Worm (Caenorhabditis elegans) whole organism, L2 larva: ENCODE data around the gene gst-34.
A peak's percentile ranks its signal among the peaks of the same experiment; 100 is the strongest.

Experiments used
- C34F6.9 ChIP-seq: fragments of 150-350 bp; optimal IDR thresholded peaks from 2 replicates; lab custom pipeline; 2014; ENCODE audit warnings: missing biosample characterization, missing genetic modification characterization
- F13H6.1 ChIP-seq: sonication (generic microtip); optimal IDR thresholded peaks from 2 replicates; lab custom pipeline; 2016; ENCODE audit warnings: missing genetic modification characterization, missing compliant biosample characterization
- R02D3.7 ChIP-seq: fragments of 150-350 bp; optimal IDR thresholded peaks from 2 replicates; lab custom pipeline; 2014; ENCODE audit warnings: missing biosample characterization, missing genetic modification characterization
- Y55F3AM.14 ChIP-seq: fragments of 200-800 bp; sonication (Bioruptor generic); optimal IDR thresholded peaks from 2 replicates; lab custom pipeline; 2018; ENCODE audit warnings: mild to moderate bottlenecking, missing genetic modification characterization, missing compliant biosample characterization
- ZK546.5 ChIP-seq: sonication (generic microtip); optimal IDR thresholded peaks from 2 replicates; lab custom pipeline; 2017; ENCODE audit warnings: missing biosample characterization, missing genetic modification characterization
- alr-1 ChIP-seq: fragments of 150-350 bp; optimal IDR thresholded peaks from 2 replicates; lab custom pipeline; 2014; ENCODE audit warnings: missing biosample characterization, missing genetic modification characterization
- aly-2 ChIP-seq: fragments of 150-350 bp; optimal IDR thresholded peaks from 2 replicates; lab custom pipeline; 2014; ENCODE audit warnings: missing biosample characterization, missing genetic modification characterization
- ama-1 ChIP-seq: fragments of 150-350 bp; optimal IDR thresholded peaks from 2 replicates; lab custom pipeline; 2018; ENCODE audit warnings: inconsistent platforms
- blmp-1 ChIP-seq: sonication (generic microtip); optimal IDR thresholded peaks from 2 replicates; lab custom pipeline; 2017; ENCODE audit warnings: missing genetic modification characterization, mild to moderate bottlenecking, missing compliant biosample characterization, antibody characterized with exemption, moderate library complexity; ENCODE audit not compliant: insufficient read depth
- ceh-16 ChIP-seq: fragments of 150-350 bp; optimal IDR thresholded peaks from 2 replicates; lab custom pipeline; 2014; ENCODE audit warnings: missing biosample characterization, missing genetic modification characterization
- ceh-82 ChIP-seq: fragments of 150-350 bp; optimal IDR thresholded peaks from 2 replicates; lab custom pipeline; 2014; ENCODE audit warnings: missing biosample characterization, missing genetic modification characterization
- crh-2 ChIP-seq: sonication (generic microtip); optimal IDR thresholded peaks from 2 replicates; lab custom pipeline; 2017; ENCODE audit warnings: missing biosample characterization, missing genetic modification characterization
- dmd-4 ChIP-seq: sonication (generic microtip); optimal IDR thresholded peaks from 2 replicates; lab custom pipeline; 2017; ENCODE audit warnings: missing biosample characterization, missing genetic modification characterization
- egl-27 ChIP-seq: sonication (generic microtip); optimal IDR thresholded peaks from 3 replicates; lab custom pipeline; 2017; ENCODE audit warnings: missing biosample characterization, missing genetic modification reagents, missing genetic modification characterization
- elt-1 ChIP-seq: fragments of 150-350 bp; optimal IDR thresholded peaks from 2 replicates; lab custom pipeline; 2014; ENCODE audit warnings: missing biosample characterization, missing genetic modification characterization
- fos-1 ChIP-seq: fragments of 150-350 bp; optimal IDR thresholded peaks from 2 replicates; lab custom pipeline; 2014; ENCODE audit warnings: missing biosample characterization, missing genetic modification characterization
- gmeb-1 ChIP-seq: fragments of 150-350 bp; optimal IDR thresholded peaks from 2 replicates; lab custom pipeline; 2014; ENCODE audit warnings: missing biosample characterization, missing genetic modification characterization
- lin-11 ChIP-seq: fragments of 150-350 bp; sonication (generic microtip); optimal IDR thresholded peaks from 2 replicates; lab custom pipeline; 2014; ENCODE audit warnings: missing biosample characterization, missing genetic modification characterization, inconsistent platforms, mixed read lengths
- lin-13 ChIP-seq: fragments of 150-350 bp; optimal IDR thresholded peaks from 2 replicates; lab custom pipeline; 2014; ENCODE audit warnings: missing biosample characterization, missing genetic modification reagents, missing genetic modification characterization
- lin-39 ChIP-seq: fragments of 150-350 bp; optimal IDR thresholded peaks from 2 replicates; lab custom pipeline; 2014; ENCODE audit warnings: missing biosample characterization, missing genetic modification reagents, missing genetic modification characterization
- lsy-2 ChIP-seq, 2 experiments: fragments of 150-350 bp in 1 of 2; sonication (generic microtip) in 1 of 2; optimal IDR thresholded peaks; 2 replicates each; lab custom pipeline; 2014 to 2017; ENCODE audit warnings: missing biosample characterization in 2 of 2, missing genetic modification characterization in 2 of 2
- mab-5 ChIP-seq: fragments of 150-350 bp; optimal IDR thresholded peaks from 2 replicates; lab custom pipeline; 2014; ENCODE audit warnings: missing biosample characterization, missing genetic modification characterization
- mbf-1 ChIP-seq: sonication (generic microtip); optimal IDR thresholded peaks from 2 replicates; lab custom pipeline; 2017; ENCODE audit warnings: missing biosample characterization, missing genetic modification characterization
- mdl-1 ChIP-seq, 2 experiments: fragments of 150-350 bp in 1 of 2; sonication (generic microtip) in 1 of 2; optimal IDR thresholded peaks; 2 replicates each; lab custom pipeline; 2017; ENCODE audit warnings: missing biosample characterization in 2 of 2, missing genetic modification characterization in 2 of 2
- nhr-11 ChIP-seq: fragments of 150-350 bp; optimal IDR thresholded peaks from 2 replicates; lab custom pipeline; 2014; ENCODE audit warnings: missing biosample characterization, missing genetic modification characterization
- nhr-129 ChIP-seq: fragments of 150-350 bp; optimal IDR thresholded peaks from 2 replicates; lab custom pipeline; 2014; ENCODE audit warnings: missing biosample characterization, missing genetic modification characterization
- nhr-21 ChIP-seq: fragments of 150-350 bp; optimal IDR thresholded peaks from 2 replicates; lab custom pipeline; 2014; ENCODE audit warnings: missing biosample characterization, missing genetic modification characterization
- nhr-23 ChIP-seq: fragments of 150-350 bp; optimal IDR thresholded peaks from 2 replicates; lab custom pipeline; 2014; ENCODE audit warnings: missing biosample characterization, missing genetic modification reagents, missing genetic modification characterization
- nhr-237 ChIP-seq: fragments of 150-350 bp; optimal IDR thresholded peaks from 2 replicates; lab custom pipeline; 2014; ENCODE audit warnings: missing biosample characterization, missing genetic modification characterization
- nhr-25 ChIP-seq: fragments of 150-350 bp; sonication (generic microtip); optimal IDR thresholded peaks from 3 replicates; lab custom pipeline; 2014; ENCODE audit warnings: missing biosample characterization, missing genetic modification characterization
- nhr-6 ChIP-seq: fragments of 150-350 bp; optimal IDR thresholded peaks from 2 replicates; lab custom pipeline; 2014; ENCODE audit warnings: missing biosample characterization, missing genetic modification characterization
- nhr-77 ChIP-seq: fragments of 150-350 bp; optimal IDR thresholded peaks from 2 replicates; lab custom pipeline; 2014; ENCODE audit warnings: missing biosample characterization, missing genetic modification characterization
- peb-1 ChIP-seq: fragments of 150-350 bp; optimal IDR thresholded peaks from 2 replicates; lab custom pipeline; 2014; ENCODE audit warnings: missing biosample characterization, missing genetic modification characterization
- sma-3 ChIP-seq: sonication (generic microtip); optimal IDR thresholded peaks from 2 replicates; lab custom pipeline; 2016; ENCODE audit warnings: missing genetic modification reagents, missing genetic modification characterization, missing compliant biosample characterization
- sma-9 ChIP-seq, 2 experiments: fragments of 150-350 bp in 1 of 2; sonication (generic microtip) in 1 of 2; optimal IDR thresholded peaks; 2 replicates each; lab custom pipeline; 2014 to 2016; ENCODE audit warnings: missing genetic modification characterization in 2 of 2, mild to moderate bottlenecking in 1 of 2, missing biosample characterization in 1 of 2, missing compliant biosample characterization in 1 of 2, missing genetic modification reagents in 1 of 2, moderate library complexity in 1 of 2
- snpc-4 ChIP-seq: fragments of 150-350 bp; optimal IDR thresholded peaks from 2 replicates; lab custom pipeline; 2014; ENCODE audit warnings: missing biosample characterization, missing genetic modification characterization
- unc-39 ChIP-seq: fragments of 150-350 bp; optimal IDR thresholded peaks from 2 replicates; lab custom pipeline; 2014; ENCODE audit warnings: missing biosample characterization, missing genetic modification characterization
- unc-55 ChIP-seq: fragments of 150-350 bp; sonication (generic microtip); optimal IDR thresholded peaks from 3 replicates; lab custom pipeline; 2014; ENCODE audit warnings: missing biosample characterization, missing genetic modification reagents, missing genetic modification characterization
- unc-62 ChIP-seq: fragments of 150-350 bp; optimal IDR thresholded peaks from 2 replicates; lab custom pipeline; 2014; ENCODE audit warnings: missing biosample characterization, missing genetic modification reagents, missing genetic modification characterization
- zag-1 ChIP-seq: fragments of 150-350 bp; optimal IDR thresholded peaks from 2 replicates; lab custom pipeline; 2014; ENCODE audit warnings: missing biosample characterization, missing genetic modification characterization
- ztf-1 ChIP-seq: fragments of 200-800 bp; sonication (Bioruptor generic); conservative IDR thresholded peaks from 2 replicates; pipeline ENCODE4 v1.3.6; 2022; ENCODE audit warnings: missing genetic modification characterization, missing compliant biosample characterization
- ztf-11 ChIP-seq: sonication (generic microtip); optimal IDR thresholded peaks from 2 replicates; lab custom pipeline; 2017; ENCODE audit warnings: missing biosample characterization, missing genetic modification characterization
- ztf-4 ChIP-seq: fragments of 150-350 bp; optimal IDR thresholded peaks from 2 replicates; lab custom pipeline; 2014; ENCODE audit warnings: missing biosample characterization, missing genetic modification characterization

gst-34 gene

DNA sequence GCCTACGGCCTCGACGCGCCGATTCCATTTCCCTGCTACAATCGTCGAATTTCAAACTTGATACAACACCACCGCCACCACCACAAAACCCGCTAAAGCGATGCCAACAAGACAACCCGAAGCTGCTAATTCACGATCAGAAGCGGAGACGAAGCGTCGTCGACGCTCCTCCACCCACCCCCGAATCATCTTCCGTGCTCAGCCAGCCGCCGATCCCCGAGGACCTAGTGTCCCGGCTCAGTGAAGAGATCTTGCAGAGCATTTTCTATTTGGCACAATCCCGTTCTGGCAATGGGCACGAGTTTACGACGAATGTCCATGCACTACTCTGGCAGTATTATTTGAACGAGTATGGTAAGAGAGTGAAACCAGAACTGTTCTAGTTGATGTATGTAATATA is 35.6 kb upstream of the gst-34 start:
- TF ChIP-seq lin-39 (tag; lab: Kevin White, UChicago), result no peak
- TF ChIP-seq elt-1 (tag; lab: Kevin White, UChicago), result no peak
- no peak for TF ChIP-seq unc-55
- no peak for TF ChIP-seq R02D3.7 (tag; lab: Kevin White, UChicago)
- TF ChIP-seq egl-27, result no peak
- TF ChIP-seq nhr-237 (tag; lab: Kevin White, UChicago), result no peak
- no peak for TF ChIP-seq ztf-4
- TF ChIP-seq dmd-4 (tag; lab: Kevin White, UChicago), result no peak
- TF ChIP-seq aly-2 (tag; lab: Kevin White, UChicago), result no peak
- TF ChIP-seq mbf-1 (tag; lab: Kevin White, UChicago), result no peak
- TF ChIP-seq unc-62 (GFP tag; lab: Kevin White, UChicago), result no peak
- no peak for TF ChIP-seq nhr-23 (tag; lab: Kevin White, UChicago)
- no peak for TF ChIP-seq gmeb-1 (tag; lab: Kevin White, UChicago)
- no peak for TF ChIP-seq zag-1 (tag; lab: Kevin White, UChicago)
- no peak for TF ChIP-seq snpc-4 (tag; lab: Kevin White, UChicago)
- TF ChIP-seq nhr-11 (tag; lab: Kevin White, UChicago), result no peak
- TF ChIP-seq unc-39 (tag; lab: Kevin White, UChicago), result no peak
- TF ChIP-seq, all 48 proteins: peak for 0

DNA sequence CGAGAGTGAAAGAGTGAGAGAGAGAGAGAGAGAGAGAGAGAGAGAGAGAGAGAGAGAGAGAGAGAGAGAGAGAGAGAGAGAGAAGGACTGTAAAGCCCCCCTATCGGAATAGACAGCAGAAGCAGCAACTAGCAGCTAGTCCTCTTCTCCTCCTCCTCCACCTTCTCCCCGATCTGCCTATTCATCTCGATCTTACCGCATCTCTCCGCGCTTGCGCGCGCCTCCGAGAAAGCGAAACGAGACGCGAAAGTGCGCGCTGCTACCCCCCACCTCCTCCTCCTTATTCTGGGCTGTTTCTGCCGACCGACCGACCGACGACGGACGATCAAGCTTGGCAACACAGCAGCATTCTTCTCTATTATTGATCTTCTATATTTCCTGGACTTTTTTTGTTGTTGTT is 34.9 kb upstream of the gst-34 start:
- TF ChIP-seq blmp-1 (tag; lab: Kevin White, UChicago), result peak; percentile 11
- no peak for TF ChIP-seq ZK546.5 (tag; lab: Kevin White, UChicago)
- TF ChIP-seq, all 48 proteins: peak for 1

ce11 chrII:15213732-15214131 is 30.7 kb upstream of the gst-34 start:
- TF ChIP-seq F13H6.1 (tag; lab: Kevin White, UChicago), result peak; percentile 46
- no peak for TF ChIP-seq R02D3.7 (tag; lab: Kevin White, UChicago)
- no peak for TF ChIP-seq nhr-6 (tag; lab: Kevin White, UChicago)
- TF ChIP-seq mab-5 (tag; lab: Kevin White, UChicago), result no peak
- TF ChIP-seq C34F6.9, result no peak
- no peak for TF ChIP-seq mbf-1 (tag; lab: Kevin White, UChicago)
- TF ChIP-seq fos-1, result no peak
- TF ChIP-seq ZK546.5 (tag; lab: Kevin White, UChicago), result no peak
- no peak for TF ChIP-seq lsy-2 (tag; optimal IDR thresholded peaks at IDR 0.05; lab: Kevin White, UChicago)
- TF ChIP-seq ztf-4, result no peak
- no peak for TF ChIP-seq nhr-21
- TF ChIP-seq Y55F3AM.14 (GFP tag; lab: Kevin White, UChicago), result no peak
- TF ChIP-seq snpc-4 (tag; lab: Kevin White, UChicago), result no peak
- TF ChIP-seq ama-1 (lab: Kevin White, UChicago), result no peak
- TF ChIP-seq lin-39 (tag; lab: Kevin White, UChicago), result no peak
- no peak for TF ChIP-seq lin-11 (tag; lab: Kevin White, UChicago)
- TF ChIP-seq crh-2 (tag; lab: Kevin White, UChicago), result no peak
- peak; percentile 37 for TF ChIP-seq nhr-25 (tag; lab: Kevin White, UChicago)
- TF ChIP-seq blmp-1 (tag; lab: Kevin White, UChicago), result peak; percentile 16
- TF ChIP-seq ztf-1 (GFP tag; lab: Robert Waterston, UW), result no peak
- no peak for TF ChIP-seq sma-3 (GFP tag; lab: Kevin White, UChicago)
- TF ChIP-seq peb-1, result no peak
- TF ChIP-seq nhr-129 (tag; lab: Kevin White, UChicago), result no peak
- peak; percentile 99 for TF ChIP-seq elt-1 (tag; lab: Kevin White, UChicago)
- no peak for TF ChIP-seq mdl-1 (tag; optimal IDR thresholded peaks at IDR 0.05; lab: Kevin White, UChicago)
- TF ChIP-seq ztf-11 (tag; lab: Kevin White, UChicago), result no peak
- TF ChIP-seq ceh-16 (tag; lab: Kevin White, UChicago), result peak; percentile 61
- peak; percentile 86 for TF ChIP-seq sma-9 (GFP tag; optimal IDR thresholded peaks at IDR 0.05; lab: Kevin White, UChicago)
- no peak for TF ChIP-seq sma-9 (tag; optimal IDR thresholded peaks at IDR 0.05; lab: Kevin White, UChicago)
- no peak for TF ChIP-seq nhr-77 (tag; lab: Kevin White, UChicago)
- TF ChIP-seq unc-55, result no peak
- TF ChIP-seq alr-1, result no peak
- TF ChIP-seq aly-2 (tag; lab: Kevin White, UChicago), result no peak
- TF ChIP-seq ceh-82, result no peak
- peak; percentile 18 for TF ChIP-seq egl-27
- TF ChIP-seq lin-13, result no peak
- no peak for TF ChIP-seq zag-1 (tag; lab: Kevin White, UChicago)
- peak; percentile 32 for TF ChIP-seq nhr-23 (tag; lab: Kevin White, UChicago)
